Fruit fly (Drosophila melanogaster): ENCODE data around the gene Rpn3.

DNA sequence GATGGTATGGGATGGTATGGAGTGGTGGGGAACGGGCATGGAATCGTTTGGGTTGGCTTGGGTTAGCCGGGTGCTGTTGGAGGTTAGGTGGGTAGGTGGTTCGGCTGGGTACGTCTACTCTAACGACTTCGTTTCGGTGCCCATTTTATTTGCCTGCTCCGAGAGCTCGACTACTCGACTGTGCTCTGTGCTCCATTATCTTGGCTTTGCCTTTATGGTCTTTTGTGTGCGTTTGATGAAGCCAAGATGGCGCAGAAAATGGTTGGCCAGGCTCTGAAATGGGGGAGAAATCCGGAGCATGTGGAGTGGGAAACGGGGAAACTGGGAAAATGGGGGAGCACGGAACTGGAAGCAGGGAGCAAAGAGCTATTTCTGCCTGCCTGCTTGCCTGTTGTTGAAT, 42.3 kb downstream of the Rpn3 start:
- no peak for TF ChIP-seq CG11617 (GFP tag; optimal IDR thresholded peaks at IDR 0.05)
- no peak for TF ChIP-seq CG12768 (GFP tag; optimal IDR thresholded peaks at IDR 0.05)
- no peak for TF ChIP-seq Crg-1 (GFP tag; optimal IDR thresholded peaks at IDR 0.05)
- TF ChIP-seq kay (GFP tag; ENCODE audit: borderline replicate concordance) = no peak
- no peak for TF ChIP-seq CG7101 (tag; optimal IDR thresholded peaks at IDR 0.05)
- no peak for TF ChIP-seq CG5204 (GFP tag; optimal IDR thresholded peaks at IDR 0.05)
- no peak for TF ChIP-seq CG1620 (GFP tag; optimal IDR thresholded peaks at IDR 0.05)
- no peak for TF ChIP-seq Mnt (GFP tag; optimal IDR thresholded peaks at IDR 0.05)
- no peak for TF ChIP-seq Clk (GFP tag; optimal IDR thresholded peaks at IDR 0.05)
- no peak for TF ChIP-seq cic (GFP tag; optimal IDR thresholded peaks at IDR 0.05)
- TF ChIP-seq Hr96 (GFP tag; optimal IDR thresholded peaks at IDR 0.05) = no peak
- TF ChIP-seq bab1 (GFP tag; optimal IDR thresholded peaks at IDR 0.05) = no peak
- no peak for TF ChIP-seq CG7045 (GFP tag; optimal IDR thresholded peaks at IDR 0.05)
- TF ChIP-seq CG33017 (tag; optimal IDR thresholded peaks at IDR 0.05) = no peak
